Fruit fly (Drosophila melanogaster): ENCODE measurements around the gene HtrA2.

The HtrA2 gene

dm6 chr3R:14513420-14513819 lies 1.9 kb upstream of the HtrA2 start, which contains the start of gene CG8461:
Gene CG8461 (minus strand): TSS chr3R:14513637.
- TF ChIP-seq CG1620 (GFP tag; optimal IDR thresholded peaks at IDR 0.05), result no peak
- no peak for TF ChIP-seq pad (GFP tag; optimal IDR thresholded peaks at IDR 0.05)
- TF ChIP-seq ovo (GFP tag; optimal IDR thresholded peaks at IDR 0.05), result no peak
- TF ChIP-seq CG7045 (GFP tag; optimal IDR thresholded peaks at IDR 0.05), result no peak
- TF ChIP-seq toe (GFP tag; optimal IDR thresholded peaks at IDR 0.05), result no peak
- TF ChIP-seq Clk (GFP tag; optimal IDR thresholded peaks at IDR 0.05), result no peak
- TF ChIP-seq Hr96 (GFP tag; optimal IDR thresholded peaks at IDR 0.05), result no peak
- no peak for TF ChIP-seq CG12768 (GFP tag; optimal IDR thresholded peaks at IDR 0.05)
- TF ChIP-seq cic (GFP tag; optimal IDR thresholded peaks at IDR 0.05), result no peak
- peak; percentile 82 for TF ChIP-seq Mnt (GFP tag; optimal IDR thresholded peaks at IDR 0.05)
- peak; percentile 89 for TF ChIP-seq kay (GFP tag; ENCODE audit: borderline replicate concordance)

- no peak for TF ChIP-seq CG7101 (tag; optimal IDR thresholded peaks at IDR 0.05)
- TF ChIP-seq Mnt (GFP tag; optimal IDR thresholded peaks at IDR 0.05), result no peak
- TF ChIP-seq CG7045 (GFP tag; optimal IDR thresholded peaks at IDR 0.05), result no peak
- TF ChIP-seq ovo (GFP tag; optimal IDR thresholded peaks at IDR 0.05), result no peak
- no peak for TF ChIP-seq CG33017 (tag; optimal IDR thresholded peaks at IDR 0.05)
- TF ChIP-seq pad (GFP tag; optimal IDR thresholded peaks at IDR 0.05), result no peak
- no peak for TF ChIP-seq CG14711 (tag; optimal IDR thresholded peaks at IDR 0.05)
- no peak for TF ChIP-seq Crg-1 (GFP tag; optimal IDR thresholded peaks at IDR 0.05)
- TF ChIP-seq Hr96 (GFP tag; optimal IDR thresholded peaks at IDR 0.05), result no peak
- TF ChIP-seq CG12768 (GFP tag; optimal IDR thresholded peaks at IDR 0.05), result no peak
- TF ChIP-seq cic (GFP tag; optimal IDR thresholded peaks at IDR 0.05), result no peak
- TF ChIP-seq toe (GFP tag; optimal IDR thresholded peaks at IDR 0.05), result no peak
- no peak for TF ChIP-seq CG5204 (GFP tag; optimal IDR thresholded peaks at IDR 0.05)
- TF ChIP-seq cnc (optimal IDR thresholded peaks at IDR 0.05), result no peak
Measured at dm6 chr3R:14505120-14505519, 6.4 kb downstream of the HtrA2 start.

DNA sequence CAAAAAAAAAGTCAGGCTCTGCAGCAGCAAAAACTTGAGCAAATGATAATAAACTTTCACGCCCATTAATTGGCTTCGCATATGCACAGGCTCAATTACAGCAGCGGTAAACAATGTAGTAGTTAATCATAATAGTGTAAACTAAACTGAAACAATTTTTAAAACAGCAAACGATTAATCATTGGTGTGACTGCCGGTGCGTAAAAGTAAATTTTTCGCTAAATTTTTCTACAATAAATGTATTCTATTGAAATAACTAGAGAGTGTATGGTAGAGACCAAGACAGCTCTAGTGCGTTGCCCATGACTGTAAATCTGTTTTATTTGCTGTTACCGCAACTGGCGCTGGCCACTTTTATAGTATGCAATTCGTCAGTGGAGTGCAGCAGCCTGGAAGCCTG lies 13.4 kb downstream of the HtrA2 start:
- TF ChIP-seq CG5204 (GFP tag; optimal IDR thresholded peaks at IDR 0.05) (no peak), Clk (GFP tag; optimal IDR thresholded peaks at IDR 0.05) (no peak), CG11617 (GFP tag; optimal IDR thresholded peaks at IDR 0.05) (no peak), Mnt (GFP tag; optimal IDR thresholded peaks at IDR 0.05) (no peak), ovo (GFP tag; optimal IDR thresholded peaks at IDR 0.05) (no peak), cic (GFP tag; optimal IDR thresholded peaks at IDR 0.05) (no peak), toe (GFP tag; optimal IDR thresholded peaks at IDR 0.05) (no peak), kay (GFP tag; ENCODE audit: borderline replicate concordance) (no peak), tj (GFP tag; optimal IDR thresholded peaks at IDR 0.05) (no peak), Crg-1 (GFP tag; optimal IDR thresholded peaks at IDR 0.05) (no peak), CG7045 (GFP tag; optimal IDR thresholded peaks at IDR 0.05) (no peak), Hr96 (GFP tag; optimal IDR thresholded peaks at IDR 0.05) (no peak), cnc (optimal IDR thresholded peaks at IDR 0.05) (no peak)

dm6 chr3R:14496385-14496784 lies 15.1 kb downstream of the HtrA2 start:
- TF ChIP-seq pad (GFP tag; optimal IDR thresholded peaks at IDR 0.05) (no peak), ovo (GFP tag; optimal IDR thresholded peaks at IDR 0.05) (no peak), Mnt (GFP tag; optimal IDR thresholded peaks at IDR 0.05) (no peak)

- no peak for TF ChIP-seq Hr96 (GFP tag; optimal IDR thresholded peaks at IDR 0.05)
- no peak for TF ChIP-seq Crg-1 (GFP tag; optimal IDR thresholded peaks at IDR 0.05)
- TF ChIP-seq Clk (GFP tag; optimal IDR thresholded peaks at IDR 0.05), result no peak
- TF ChIP-seq cnc (optimal IDR thresholded peaks at IDR 0.05), result no peak
- TF ChIP-seq CG1620 (GFP tag; optimal IDR thresholded peaks at IDR 0.05), result no peak
- TF ChIP-seq ovo (GFP tag; optimal IDR thresholded peaks at IDR 0.05), result no peak
- no peak for TF ChIP-seq CG7045 (GFP tag; optimal IDR thresholded peaks at IDR 0.05)
- TF ChIP-seq tj (GFP tag; optimal IDR thresholded peaks at IDR 0.05), result no peak
- no peak for TF ChIP-seq pad (GFP tag; optimal IDR thresholded peaks at IDR 0.05)
- TF ChIP-seq cic (GFP tag; optimal IDR thresholded peaks at IDR 0.05), result no peak
- TF ChIP-seq toe (GFP tag; optimal IDR thresholded peaks at IDR 0.05), result no peak
- no peak for TF ChIP-seq Mnt (GFP tag; optimal IDR thresholded peaks at IDR 0.05)
- TF ChIP-seq kay (GFP tag; ENCODE audit: borderline replicate concordance), result no peak
- no peak for TF ChIP-seq CG12768 (GFP tag; optimal IDR thresholded peaks at IDR 0.05)
- TF ChIP-seq bab1 (GFP tag; optimal IDR thresholded peaks at IDR 0.05), result no peak
- TF ChIP-seq CG14711 (tag; optimal IDR thresholded peaks at IDR 0.05), result no peak
- no peak for TF ChIP-seq CG5204 (GFP tag; optimal IDR thresholded peaks at IDR 0.05)
- TF ChIP-seq CG11617 (GFP tag; optimal IDR thresholded peaks at IDR 0.05), result no peak
- no peak for TF ChIP-seq CG7101 (tag; optimal IDR thresholded peaks at IDR 0.05)
Measured at dm6 chr3R:14493936-14494335, 17.6 kb downstream of the HtrA2 start.

dm6 chr3R:14492287-14492889 lies 19.1 kb downstream of the HtrA2 start:
- no peak for TF ChIP-seq toe (GFP tag; optimal IDR thresholded peaks at IDR 0.05)

dm6 chr3R:14486469-14486868 lies 25.0 kb downstream of the HtrA2 start:
- TF ChIP-seq toe (GFP tag; optimal IDR thresholded peaks at IDR 0.05) (no peak), bab1 (GFP tag; optimal IDR thresholded peaks at IDR 0.05) (no peak), tj (GFP tag; optimal IDR thresholded peaks at IDR 0.05) (no peak), Clk (GFP tag; optimal IDR thresholded peaks at IDR 0.05) (no peak), CG7045 (GFP tag; optimal IDR thresholded peaks at IDR 0.05) (no peak), CG33017 (tag; optimal IDR thresholded peaks at IDR 0.05) (no peak), cnc (optimal IDR thresholded peaks at IDR 0.05) (no peak), pad (GFP tag; optimal IDR thresholded peaks at IDR 0.05) (no peak), CG14711 (tag; optimal IDR thresholded peaks at IDR 0.05) (no peak), kay (GFP tag; ENCODE audit: borderline replicate concordance) (no peak), ovo (GFP tag; optimal IDR thresholded peaks at IDR 0.05) (no peak), Hr96 (GFP tag; optimal IDR thresholded peaks at IDR 0.05) (no peak), CG12768 (GFP tag; optimal IDR thresholded peaks at IDR 0.05) (no peak), CG5204 (GFP tag; optimal IDR thresholded peaks at IDR 0.05) (no peak), Mnt (GFP tag; optimal IDR thresholded peaks at IDR 0.05) (no peak), CG7101 (tag; optimal IDR thresholded peaks at IDR 0.05) (no peak)

All from whole organism, adult.